Fruit fly (Drosophila melanogaster) whole organism, embryonic: ENCODE data around the gene Evi5.

ENCODE experiments used
- Atf6 ChIP-seq: fragments of 200-800 bp; sonication (Bioruptor generic); IDR thresholded peaks from 2 replicates; pipeline ENCODE4 v1.3.6; 2022; ENCODE audit warnings: missing biosample characterization, missing genetic modification characterization
- B-H1 ChIP-seq: fragments of 200-800 bp; sonication (Bioruptor generic); IDR thresholded peaks from 3 replicates; pipeline ENCODE4 v1.3.6; 2022; ENCODE audit warnings: missing biosample characterization, missing genetic modification characterization
- Bgb ChIP-seq: fragments of 200-800 bp; sonication (Bioruptor generic); IDR thresholded peaks from 2 replicates; pipeline ENCODE4 v1.3.6; 2022; ENCODE audit warnings: missing biosample characterization, missing genetic modification characterization; ENCODE audit not compliant: partially characterized antibody
- CG10431 ChIP-seq: fragments of 200-800 bp; sonication (Bioruptor generic); optimal IDR thresholded peaks from 3 replicates; lab custom pipeline; 2018; ENCODE audit warnings: missing biosample characterization, mild to moderate bottlenecking, missing genetic modification characterization
- CG12104 ChIP-seq: fragments of 200-800 bp; sonication (Bioruptor generic); optimal IDR thresholded peaks from 3 replicates; lab custom pipeline; 2016; ENCODE audit warnings: missing biosample characterization, missing genetic modification characterization
- CG12744 ChIP-seq: fragments of 200-800 bp; sonication (Bioruptor generic); optimal IDR thresholded peaks from 2 replicates; lab custom pipeline; 2016; ENCODE audit warnings: missing biosample characterization, missing genetic modification characterization
- CG12942 ChIP-seq: fragments of 200-800 bp; sonication (Bioruptor generic); optimal IDR thresholded peaks from 3 replicates; lab custom pipeline; 2016; ENCODE audit warnings: missing biosample characterization, missing genetic modification characterization
- CG14014 ChIP-seq: fragments of 200-800 bp; sonication (Bioruptor generic); IDR thresholded peaks from 2 replicates; pipeline ENCODE4 v1.3.6; 2022; ENCODE audit warnings: missing biosample characterization, missing genetic modification characterization
- CG17912 ChIP-seq: fragments of 200-800 bp; sonication (Bioruptor generic); optimal IDR thresholded peaks from 2 replicates; lab custom pipeline; 2018; ENCODE audit warnings: missing biosample characterization, mild to moderate bottlenecking, missing genetic modification characterization
- CG18619 ChIP-seq: fragments of 200-800 bp; sonication (Bioruptor generic); optimal IDR thresholded peaks from 3 replicates; lab custom pipeline; 2017; ENCODE audit warnings: missing biosample characterization, mild to moderate bottlenecking, missing genetic modification characterization
- CG30020 ChIP-seq: fragments of 200-800 bp; optimal IDR thresholded peaks from 2 replicates; lab custom pipeline; 2019; ENCODE audit warnings: missing biosample characterization, mild to moderate bottlenecking, missing genetic modification characterization, moderate library complexity
- CG32532 ChIP-seq: fragments of 200-800 bp; sonication (Bioruptor generic); IDR thresholded peaks from 2 replicates; pipeline ENCODE4 v1.3.6; 2022; ENCODE audit warnings: missing biosample characterization, missing genetic modification characterization
- CG34422 ChIP-seq: fragments of 200-800 bp; sonication (Bioruptor generic); IDR thresholded peaks from 3 replicates; pipeline ENCODE4 v1.3.6; 2022; ENCODE audit warnings: missing biosample characterization, missing genetic modification characterization
- CG4730 ChIP-seq: fragments of 200-800 bp; sonication (Bioruptor generic); IDR thresholded peaks from 2 replicates; pipeline ENCODE4 v1.3.6; 2022; ENCODE audit warnings: missing biosample characterization, missing genetic modification characterization
- CG6654 ChIP-seq: fragments of 200-800 bp; sonication (Bioruptor generic); optimal IDR thresholded peaks from 2 replicates; lab custom pipeline; 2017; ENCODE audit warnings: missing biosample characterization, mild to moderate bottlenecking, missing genetic modification characterization
- CG6813 ChIP-seq: fragments of 200-800 bp; sonication (Bioruptor generic); optimal IDR thresholded peaks from 2 replicates; lab custom pipeline; 2017; ENCODE audit warnings: missing biosample characterization, missing genetic modification characterization, mild to moderate bottlenecking, moderate library complexity, missing genetic modification reagents
- CG7839 ChIP-seq: fragments of 200-800 bp; sonication (Bioruptor generic); optimal IDR thresholded peaks from 3 replicates; lab custom pipeline; 2018; ENCODE audit warnings: missing biosample characterization, mild to moderate bottlenecking, missing genetic modification characterization, moderate library complexity
- CG7987 ChIP-seq: fragments of 200-800 bp; sonication (Bioruptor generic); optimal IDR thresholded peaks from 2 replicates; lab custom pipeline; 2018; ENCODE audit warnings: missing biosample characterization, mild to moderate bottlenecking, missing genetic modification characterization, moderate library complexity
- HHEX ChIP-seq: fragments of 200-800 bp; sonication (Bioruptor generic); optimal IDR thresholded peaks from 3 replicates; lab custom pipeline; 2017; ENCODE audit warnings: missing biosample characterization, mild to moderate bottlenecking, missing genetic modification characterization, missing genetic modification reagents
- Hr39 ChIP-seq: fragments of >200 bp; optimal IDR thresholded peaks from 2 replicates; lab custom pipeline; 2017
- MESR4 ChIP-seq: fragments of 200-800 bp; sonication (Bioruptor generic); optimal IDR thresholded peaks from 2 replicates; lab custom pipeline; 2018; ENCODE audit warnings: missing biosample characterization, mild to moderate bottlenecking, missing genetic modification characterization, moderate library complexity
- Mrtf ChIP-seq: fragments of 200-800 bp; sonication (Bioruptor generic); IDR thresholded peaks from 3 replicates; pipeline ENCODE4 v1.3.6; 2022; ENCODE audit warnings: missing biosample characterization, missing genetic modification characterization
- Nf-YA ChIP-seq: fragments of 200-800 bp; sonication (Bioruptor generic); IDR thresholded peaks from 2 replicates; pipeline ENCODE4 v1.3.6; 2022; ENCODE audit warnings: missing biosample characterization, missing genetic modification characterization
- Nf-YC ChIP-seq: fragments of 200-800 bp; optimal IDR thresholded peaks from 3 replicates; lab custom pipeline; 2019; ENCODE audit warnings: missing biosample characterization, mild to moderate bottlenecking, missing genetic modification characterization, moderate library complexity
- Optix ChIP-seq: fragments of 200-800 bp; sonication (Bioruptor generic); IDR thresholded peaks from 3 replicates; pipeline ENCODE4 v1.3.6; 2022; ENCODE audit warnings: missing biosample characterization, missing genetic modification characterization
- Ravus ChIP-seq: fragments of 200-800 bp; sonication (Bioruptor generic); IDR thresholded peaks from 2 replicates; pipeline ENCODE4 v1.3.6; 2022; ENCODE audit warnings: missing biosample characterization, missing genetic modification characterization
- Scr ChIP-seq: fragments of 200-800 bp; sonication (Bioruptor generic); IDR thresholded peaks from 2 replicates; pipeline ENCODE4 v1.3.6; 2022; ENCODE audit warnings: missing biosample characterization, missing genetic modification characterization; ENCODE audit not compliant: partially characterized antibody
- Stat92E ChIP-seq, 3 experiments: fragments of >200 bp in 2 of 3; fragments of 200-800 bp in 1 of 3; sonication (Bioruptor generic) in 1 of 3; optimal IDR thresholded peaks; 2 replicates each; lab custom pipeline; 2017 to 2019; ENCODE audit warnings: missing biosample characterization in 3 of 3, missing genetic modification characterization in 3 of 3, mild to moderate bottlenecking in 1 of 3, moderate library complexity in 1 of 3
- ara ChIP-seq: fragments of 200-800 bp; sonication (Bioruptor generic); IDR thresholded peaks from 2 replicates; pipeline ENCODE4 v1.3.6; 2022; ENCODE audit warnings: missing biosample characterization, missing genetic modification characterization
- bcd ChIP-seq: fragments of 200-800 bp; sonication (Bioruptor generic); optimal IDR thresholded peaks from 2 replicates; lab custom pipeline; 2017; ENCODE audit warnings: missing biosample characterization, mild to moderate bottlenecking, missing genetic modification characterization
- bowl ChIP-seq: fragments of 200-800 bp; sonication (Bioruptor generic); IDR thresholded peaks from 2 replicates; pipeline ENCODE4 v1.3.6; 2022; ENCODE audit warnings: missing biosample characterization, missing genetic modification characterization
- btn ChIP-seq: fragments of 200-800 bp; sonication (Bioruptor generic); optimal IDR thresholded peaks from 2 replicates; lab custom pipeline; 2016; ENCODE audit warnings: missing biosample characterization, missing genetic modification characterization
- cg ChIP-seq: fragments of 200-800 bp; sonication (Bioruptor generic); optimal IDR thresholded peaks from 3 replicates; lab custom pipeline; 2019; ENCODE audit warnings: missing biosample characterization, mild to moderate bottlenecking, missing genetic modification characterization, moderate library complexity
- danr ChIP-seq: fragments of 200-800 bp; sonication (Bioruptor generic); IDR thresholded peaks from 2 replicates; pipeline ENCODE4 v1.3.6; 2022; ENCODE audit warnings: missing biosample characterization, missing genetic modification characterization
- fd64A ChIP-seq: fragments of 200-800 bp; sonication (Bioruptor generic); optimal IDR thresholded peaks from 3 replicates; lab custom pipeline; 2018; ENCODE audit warnings: missing biosample characterization, mild to moderate bottlenecking, missing genetic modification characterization
- grau ChIP-seq: fragments of 200-800 bp; optimal IDR thresholded peaks from 3 replicates; lab custom pipeline; 2019; ENCODE audit warnings: missing biosample characterization, mild to moderate bottlenecking, missing genetic modification characterization, moderate library complexity
- grn ChIP-seq: fragments of 200-800 bp; sonication (Bioruptor generic); optimal IDR thresholded peaks from 3 replicates; lab custom pipeline; 2017; ENCODE audit warnings: missing biosample characterization, missing genetic modification characterization
- ind ChIP-seq: fragments of 200-800 bp; sonication (Bioruptor generic); optimal IDR thresholded peaks from 3 replicates; lab custom pipeline; 2016; ENCODE audit warnings: missing biosample characterization, missing genetic modification characterization
- kah ChIP-seq: fragments of 200-800 bp; sonication (Bioruptor generic); optimal IDR thresholded peaks from 2 replicates; lab custom pipeline; 2018; ENCODE audit warnings: missing biosample characterization, mild to moderate bottlenecking, missing genetic modification characterization
- klu ChIP-seq: fragments of 200-800 bp; sonication (Bioruptor generic); IDR thresholded peaks from 2 replicates; pipeline ENCODE4 v1.3.6; 2022; ENCODE audit warnings: missing biosample characterization, missing genetic modification characterization
- knrl ChIP-seq: fragments of 200-800 bp; sonication (Bioruptor generic); IDR thresholded peaks from 3 replicates; pipeline ENCODE4 v1.3.6; 2022; ENCODE audit warnings: missing biosample characterization, missing genetic modification characterization; ENCODE audit not compliant: partially characterized antibody
- lola ChIP-seq, 3 experiments: fragments of >200 bp in 2 of 3; fragments of 200-800 bp in 1 of 3; sonication (Bioruptor generic) in 1 of 3; optimal IDR thresholded peaks; 2 replicates each; lab custom pipeline; 2017 to 2019; ENCODE audit warnings: missing biosample characterization in 3 of 3, missing genetic modification characterization in 3 of 3, mild to moderate bottlenecking in 1 of 3, moderate library complexity in 1 of 3
- mam ChIP-seq: fragments of 200-800 bp; sonication (Bioruptor generic); optimal IDR thresholded peaks from 3 replicates; lab custom pipeline; 2016; ENCODE audit warnings: missing biosample characterization, missing genetic modification characterization
- p53 ChIP-seq: fragments of 200-800 bp; sonication (Bioruptor generic); optimal IDR thresholded peaks from 2 replicates; lab custom pipeline; 2016; ENCODE audit warnings: missing biosample characterization, missing genetic modification characterization
- pb ChIP-seq: fragments of 200-800 bp; sonication (Bioruptor generic); optimal IDR thresholded peaks from 3 replicates; lab custom pipeline; 2016; ENCODE audit warnings: missing biosample characterization, missing genetic modification characterization
- peb ChIP-seq: fragments of 200-800 bp; sonication (Bioruptor generic); IDR thresholded peaks from 2 replicates; pipeline ENCODE4 v1.3.6; 2022; ENCODE audit warnings: missing biosample characterization, missing genetic modification characterization
- sd ChIP-seq: fragments of 200-800 bp; sonication (Bioruptor generic); optimal IDR thresholded peaks from 3 replicates; lab custom pipeline; 2018; ENCODE audit warnings: missing biosample characterization, mild to moderate bottlenecking, missing genetic modification characterization, moderate library complexity
- tgo ChIP-seq: fragments of 200-800 bp; sonication (Bioruptor generic); IDR thresholded peaks from 3 replicates; pipeline ENCODE4 v1.3.6; 2022; ENCODE audit warnings: missing biosample characterization, missing genetic modification characterization
- ttk ChIP-seq: fragments of 200-800 bp; sonication (Bioruptor generic); IDR thresholded peaks from 2 replicates; pipeline ENCODE4 v2.1.2; 2022; ENCODE audit warnings: missing biosample characterization, missing genetic modification characterization
- z ChIP-seq: fragments of 200-800 bp; sonication (Bioruptor generic); IDR thresholded peaks from 3 replicates; pipeline ENCODE4 v1.3.6; 2022; ENCODE audit warnings: missing biosample characterization, missing genetic modification characterization

Evi5 gene

DNA sequence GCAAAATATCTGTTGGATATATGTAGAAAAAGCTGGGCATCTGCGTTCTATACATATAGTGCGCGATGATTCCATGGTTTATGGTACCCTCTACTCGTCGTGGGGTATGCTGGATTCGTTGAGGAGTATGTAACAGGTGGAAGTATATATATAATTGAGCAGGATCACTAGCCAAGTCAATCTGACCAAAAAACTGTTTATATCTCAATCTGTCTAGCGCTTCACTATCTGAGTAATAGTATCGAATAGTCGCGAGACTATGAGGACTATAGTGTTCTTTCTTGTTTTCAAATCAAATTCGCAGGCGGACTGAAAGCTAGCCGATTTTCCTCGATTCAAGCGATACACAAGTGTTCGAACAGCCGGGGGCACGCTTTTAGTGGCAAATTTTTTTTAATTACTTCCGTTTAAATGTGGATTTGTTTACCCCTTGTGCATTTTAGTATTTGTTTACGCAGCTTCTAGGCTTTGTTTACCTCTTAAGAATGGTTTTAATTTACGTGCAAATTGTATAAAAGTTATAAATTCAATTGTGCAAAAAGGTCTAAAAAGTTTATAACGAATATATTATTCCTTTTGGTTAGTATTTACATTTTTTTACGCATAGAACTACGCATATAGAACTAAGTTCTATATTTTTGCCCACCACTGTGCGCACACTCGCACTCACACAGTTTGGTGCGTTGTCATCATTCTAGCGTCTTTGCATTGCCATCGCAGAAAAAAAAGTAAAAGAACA lies 63.4 kb downstream of the Evi5 start (continued):
- no peak for TF ChIP-seq CG7987
- TF ChIP-seq peb (GFP tag; lab: Robert Waterston, UW): peak; percentile 63
- peak; percentile 78 for TF ChIP-seq grau
- TF ChIP-seq klu (GFP tag; lab: Robert Waterston, UW): peak; percentile 77
- TF ChIP-seq Atf6 (GFP tag; lab: Robert Waterston, UW): peak; percentile 91
- TF ChIP-seq kah (GFP tag; lab: Kevin White, UChicago): peak; percentile 56
- no peak for TF ChIP-seq Bgb (GFP tag; lab: Robert Waterston, UW)
- peak; percentile 76 for TF ChIP-seq CG34422 (GFP tag; lab: Robert Waterston, UW)
- TF ChIP-seq pb (GFP tag; lab: Kevin White, UChicago): peak; percentile 79
- TF ChIP-seq cg (GFP tag; lab: Kevin White, UChicago): no peak
- no peak for TF ChIP-seq CG10431
- TF ChIP-seq btn: no peak
- peak; percentile 80 for TF ChIP-seq Mrtf (GFP tag; lab: Robert Waterston, UW)
- peak; percentile 81 for TF ChIP-seq Optix (GFP tag; lab: Robert Waterston, UW)
- TF ChIP-seq MESR4 (GFP tag; lab: Kevin White, UChicago): no peak
- peak; percentile 86 for TF ChIP-seq tgo (GFP tag; lab: Robert Waterston, UW)
- peak; percentile 71 for TF ChIP-seq HHEX (GFP tag; lab: Kevin White, UChicago)
- TF ChIP-seq ara (GFP tag; lab: Robert Waterston, UW): peak; percentile 65
- peak; percentile 6 for TF ChIP-seq fd64A (GFP tag; lab: Kevin White, UChicago)
- TF ChIP-seq CG12942 (GFP tag; lab: Kevin White, UChicago): peak; percentile 64
- peak; percentile 85 for TF ChIP-seq CG7839
- no peak for TF ChIP-seq grn (GFP tag; lab: Kevin White, UChicago)
- no peak for TF ChIP-seq CG6654 (GFP tag; lab: Kevin White, UChicago)
- TF ChIP-seq Hr39 (lab: Kevin White, UChicago): no peak
- peak; percentile 38 for TF ChIP-seq p53 (GFP tag; lab: Kevin White, UChicago)
- peak; percentile 86 for TF ChIP-seq CG14014 (GFP tag; lab: Robert Waterston, UW)
- peak; percentile 71 for TF ChIP-seq CG4730 (GFP tag; lab: Robert Waterston, UW)
- peak; percentile 93 for TF ChIP-seq CG32532 (GFP tag; lab: Robert Waterston, UW)
- peak; percentile 43 for TF ChIP-seq danr (GFP tag; lab: Robert Waterston, UW)
- TF ChIP-seq Stat92E (GFP tag; optimal IDR thresholded peaks at IDR 0.05; lab: Kevin White, UChicago): no peak
- peak; percentile 77 for TF ChIP-seq bcd (GFP tag; lab: Kevin White, UChicago)
- TF ChIP-seq ind (GFP tag; lab: Kevin White, UChicago): peak; percentile 87
- no peak for TF ChIP-seq z (GFP tag; lab: Robert Waterston, UW)
- peak; percentile 54 for TF ChIP-seq CG6813 (GFP tag; lab: Kevin White, UChicago)
- TF ChIP-seq ttk: peak; percentile 82
- TF ChIP-seq CG12744: peak; percentile 67
- peak; percentile 43 for TF ChIP-seq sd (tag; lab: Kevin White, UChicago)
- TF ChIP-seq Nf-YC (tag; lab: Kevin White, UChicago): peak; percentile 65
- TF ChIP-seq Ravus: peak; percentile 46
- TF ChIP-seq CG17912 (GFP tag; lab: Kevin White, UChicago): no peak
- peak; percentile 77 for TF ChIP-seq bowl (GFP tag; lab: Robert Waterston, UW)
- no peak for TF ChIP-seq CG30020
- TF ChIP-seq mam: peak; percentile 87
- TF ChIP-seq knrl (GFP tag; lab: Robert Waterston, UW): no peak
- peak in 1 of 3 experiments; percentile 60 for TF ChIP-seq lola (GFP tag; optimal IDR thresholded peaks at IDR 0.05; lab: Kevin White, UChicago)
- TF ChIP-seq CG18619 (GFP tag; lab: Kevin White, UChicago): peak; percentile 78
- TF ChIP-seq Nf-YA: peak; percentile 38; the same call in 1 of the 2 replicates
- TF ChIP-seq CG12104 (GFP tag; lab: Kevin White, UChicago): peak; percentile 13
- no peak for TF ChIP-seq Scr (GFP tag; lab: Robert Waterston, UW)
- peak; percentile 76 for TF ChIP-seq B-H1
